Fruit fly (Drosophila melanogaster): ENCODE results near the gene Polr2A.
A peak's percentile ranks its signal among the peaks of the same experiment; 100 is the strongest.

Polr2A gene

DNA sequence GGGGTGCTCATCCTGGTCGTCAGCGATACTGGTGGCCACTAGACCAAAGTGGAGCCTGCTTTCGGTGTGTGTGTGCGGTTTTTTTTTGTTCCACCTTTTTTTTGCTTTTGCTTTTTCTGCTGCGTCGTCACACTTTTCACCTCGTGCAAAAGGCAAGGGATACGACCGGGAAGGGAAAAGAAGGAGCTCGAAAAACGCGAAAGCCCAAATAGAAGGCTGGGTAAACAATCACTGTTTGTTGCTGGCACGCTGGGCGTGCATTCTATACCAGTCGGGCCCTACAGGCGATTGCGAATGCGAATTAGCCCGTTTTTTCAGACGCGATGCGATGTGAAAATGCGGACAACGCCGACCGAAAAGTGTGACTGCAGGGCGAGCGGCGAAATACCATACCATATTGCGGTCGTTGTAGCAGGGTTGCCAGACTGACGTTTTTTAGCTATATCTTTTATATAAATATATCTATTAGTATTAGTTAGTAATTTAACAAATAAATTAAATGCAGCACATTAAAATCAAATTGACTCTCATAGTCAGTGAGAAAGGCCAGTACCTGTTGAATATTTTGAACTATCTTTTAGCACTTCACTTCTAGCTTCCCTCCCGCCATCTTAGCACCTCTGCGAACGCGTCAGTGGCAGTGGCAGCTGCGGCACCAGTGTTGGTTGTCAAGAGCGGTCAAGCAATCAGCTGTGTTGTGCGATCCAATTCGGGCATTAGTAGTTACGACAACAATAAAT is at the start of gene Polr2A, which contains the start of gene CG11699 (continued):
- TF ChIP-seq CG2875 (GFP tag; optimal IDR thresholded peaks at IDR 0.05) (no peak), psq (GFP tag; optimal IDR thresholded peaks at IDR 0.05) (no peak), tx (GFP tag; optimal IDR thresholded peaks at IDR 0.05) (no peak), CG8089 (GFP tag; optimal IDR thresholded peaks at IDR 0.05) (no peak), CG9876 (GFP tag; optimal IDR thresholded peaks at IDR 0.05) (no peak), CG7745 (tag; optimal IDR thresholded peaks at IDR 0.05) (no peak), en (GFP tag; optimal IDR thresholded peaks at IDR 0.05) (no peak), CG12769 (tag; optimal IDR thresholded peaks at IDR 0.05) (no peak), HLH4C (GFP tag; IDR thresholded peaks at IDR 0.05; ENCODE audit: partially characterized antibody) (no peak), CG17829 (tag; optimal IDR thresholded peaks at IDR 0.05) (peak; percentile 60), Dbx (GFP tag; IDR thresholded peaks at IDR 0.05) (peak; percentile 45; the same call in 2 of the 3 replicates), CG3407 (GFP tag; optimal IDR thresholded peaks at IDR 0.05) (no peak), seq (GFP tag; IDR thresholded peaks at IDR 0.05) (peak; percentile 36; the same call in 1 of the 2 replicates), Vsx1 (GFP tag; optimal IDR thresholded peaks at IDR 0.05) (no peak), CG11560 (tag; IDR thresholded peaks at IDR 0.05) (no peak), CG17359 (tag; optimal IDR thresholded peaks at IDR 0.05) (peak; percentile 8), croc (GFP tag; conservative IDR thresholded peaks at IDR 0.05) (no peak; the same call in 2 of the 3 replicates), jumu (GFP tag; optimal IDR thresholded peaks at IDR 0.05) (peak; percentile 34), sd (tag; optimal IDR thresholded peaks at IDR 0.05) (no peak), ci (GFP tag; IDR thresholded peaks at IDR 0.05) (no peak), Ets97D (GFP tag; optimal IDR thresholded peaks at IDR 0.05) (no peak), zen (tag; optimal IDR thresholded peaks at IDR 0.05) (peak; percentile 40), H15 (GFP tag; IDR thresholded peaks at IDR 0.05) (no peak), CG14965 (GFP tag; optimal IDR thresholded peaks at IDR 0.05; ENCODE audit: borderline replicate concordance) (no peak), twi (tag; optimal IDR thresholded peaks at IDR 0.05) (peak; percentile 48), E2f2 (GFP tag; IDR thresholded peaks at IDR 0.05) (peak; percentile 56), az2 (GFP tag; optimal IDR thresholded peaks at IDR 0.05) (peak; percentile 19), CG1529 (GFP tag; optimal IDR thresholded peaks at IDR 0.05) (no peak), CG1603 (tag; optimal IDR thresholded peaks at IDR 0.05) (no peak), HLHmδ (GFP tag; optimal IDR thresholded peaks at IDR 0.05) (no peak), Dek (tag; optimal IDR thresholded peaks at IDR 0.05) (peak; percentile 59), CG1792 (GFP tag; optimal IDR thresholded peaks at IDR 0.05) (no peak), Myb (GFP tag; optimal IDR thresholded peaks at IDR 0.05) (no peak), cad (GFP tag; optimal IDR thresholded peaks at IDR 0.05) (no peak), NfI (GFP tag; optimal IDR thresholded peaks at IDR 0.05) (peak; percentile 32), CG13287 (GFP tag; IDR thresholded peaks at IDR 0.05; ENCODE audit: partially characterized antibody) (no peak), CG13775 (GFP tag; optimal IDR thresholded peaks at IDR 0.05) (peak; percentile 64), zfh2 (GFP tag; optimal IDR thresholded peaks at IDR 0.05) (no peak), CG11247 (GFP tag; IDR thresholded peaks at IDR 0.05) (no peak), CG31224 (GFP tag; IDR thresholded peaks at IDR 0.05) (peak; percentile 50; the same call in 1 of the 2 replicates), CG2712 (tag; optimal IDR thresholded peaks at IDR 0.05) (peak; percentile 57), schlank (tag; optimal IDR thresholded peaks at IDR 0.05) (no peak), ken (GFP tag; IDR thresholded peaks at IDR 0.05) (no peak), kay (GFP tag; optimal IDR thresholded peaks at IDR 0.05) (no peak), fru (optimal IDR thresholded peaks at IDR 0.05) (no peak), CG7271 (tag; optimal IDR thresholded peaks at IDR 0.05) (no peak), ind (GFP tag; optimal IDR thresholded peaks at IDR 0.05) (peak; percentile 57), Optix (GFP tag; IDR thresholded peaks at IDR 0.05) (no peak), CG10959 (GFP tag; IDR thresholded peaks at IDR 0.05) (no peak), CG11723 (GFP tag; optimal IDR thresholded peaks at IDR 0.05) (no peak), CG15479 (GFP tag; optimal IDR thresholded peaks at IDR 0.05) (peak; percentile 36)

All from whole organism, embryonic.